Worm (Caenorhabditis elegans) whole organism, young adult: ENCODE data around the gene ntl-4.

Experiments used
- B0336.3 ChIP-seq: fragments of 200-800 bp; sonication (Bioruptor generic); IDR thresholded peaks from 2 replicates; pipeline ENCODE4 v1.3.6; 2022; ENCODE audit warnings: missing genetic modification characterization, missing compliant biosample characterization
- C06A6.2 ChIP-seq: fragments of 200-800 bp; sonication (Bioruptor generic); conservative IDR thresholded peaks from 2 replicates; pipeline ENCODE4 v1.3.6; 2022; ENCODE audit warnings: missing genetic modification characterization, missing compliant biosample characterization
- C17E4.6 ChIP-seq: fragments of 200-800 bp; sonication (Bioruptor generic); IDR thresholded peaks from 2 replicates; pipeline ENCODE4 v1.3.6; 2022; ENCODE audit warnings: missing genetic modification reagents, missing genetic modification characterization, missing compliant biosample characterization
- F33H1.4 ChIP-seq: fragments of 200-800 bp; sonication (Bioruptor generic); IDR thresholded peaks from 2 replicates; pipeline ENCODE4 v1.3.6; 2022; ENCODE audit warnings: missing genetic modification reagents, missing genetic modification characterization, missing compliant biosample characterization
- F37B4.10 ChIP-seq: fragments of 200-800 bp; sonication (Bioruptor generic); IDR thresholded peaks from 2 replicates; pipeline ENCODE4 v1.3.6; 2022; ENCODE audit warnings: missing genetic modification characterization, missing compliant biosample characterization
- F49E8.2 ChIP-seq: sonication (generic microtip); optimal IDR thresholded peaks from 3 replicates; lab custom pipeline; 2017; ENCODE audit warnings: missing genetic modification characterization, mild to moderate bottlenecking, missing compliant biosample characterization, antibody characterized with exemption, moderate library complexity; ENCODE audit not compliant: insufficient read depth
- K12H6.12 ChIP-seq: fragments of 200-800 bp; sonication (Bioruptor generic); optimal IDR thresholded peaks from 2 replicates; lab custom pipeline; 2018; ENCODE audit warnings: mild to moderate bottlenecking, missing genetic modification characterization, missing compliant biosample characterization
- Y53G8AR.9 ChIP-seq: fragments of 200-800 bp; sonication (Bioruptor generic); conservative IDR thresholded peaks from 2 replicates; pipeline ENCODE4 v1.3.6; 2022; ENCODE audit warnings: missing genetic modification reagents, missing genetic modification characterization, missing compliant biosample characterization
- Y67H2A.10 ChIP-seq: fragments of 200-800 bp; sonication (Bioruptor generic); conservative IDR thresholded peaks from 2 replicates; pipeline ENCODE4 v1.3.6; 2022; ENCODE audit warnings: missing genetic modification reagents, missing genetic modification characterization, missing compliant biosample characterization
- ZK185.1 ChIP-seq: sonication (generic microtip); optimal IDR thresholded peaks from 2 replicates; lab custom pipeline; 2016; ENCODE audit warnings: mild to moderate bottlenecking, missing genetic modification characterization, missing compliant biosample characterization; ENCODE audit not compliant: poor library complexity, severe bottlenecking
- aptf-2 ChIP-seq: fragments of 200-800 bp; sonication (Bioruptor generic); conservative IDR thresholded peaks from 2 replicates; pipeline ENCODE4 v1.3.6; 2022; ENCODE audit warnings: missing genetic modification reagents, missing genetic modification characterization, missing compliant biosample characterization
- athp-1 ChIP-seq: sonication (generic microtip); optimal IDR thresholded peaks from 2 replicates; lab custom pipeline; 2017; ENCODE audit warnings: mild to moderate bottlenecking, missing genetic modification characterization, missing compliant biosample characterization
- attf-3 ChIP-seq: fragments of 200-800 bp; sonication (Bioruptor generic); conservative IDR thresholded peaks from 2 replicates; pipeline ENCODE4 v1.3.6; 2022; ENCODE audit warnings: missing genetic modification reagents, missing genetic modification characterization, missing compliant biosample characterization
- attf-5 ChIP-seq: fragments of 200-800 bp; sonication (Bioruptor generic); optimal IDR thresholded peaks from 2 replicates; lab custom pipeline; 2018; ENCODE audit warnings: mild to moderate bottlenecking, missing genetic modification characterization, missing compliant biosample characterization
- attf-6 ChIP-seq: fragments of 200-800 bp; sonication (Bioruptor generic); IDR thresholded peaks from 2 replicates; pipeline ENCODE4 v1.3.6; 2022; ENCODE audit warnings: missing genetic modification reagents, missing genetic modification characterization, missing compliant biosample characterization
- bed-2 ChIP-seq: fragments of 200-800 bp; sonication (Bioruptor generic); IDR thresholded peaks from 2 replicates; pipeline ENCODE4 v1.3.6; 2022; ENCODE audit warnings: missing genetic modification reagents, missing genetic modification characterization, missing compliant biosample characterization
- cebp-1 ChIP-seq, 2 experiments: fragments of 200-800 bp in 1 of 2; sonication (Bioruptor generic) in 1 of 2; sonication (generic microtip) in 1 of 2; IDR thresholded peaks in 1 of 2; optimal IDR thresholded peaks in 1 of 2; 2 replicates each; pipeline versions ENCODE4 v1.3.6 to Lab custom; 2017 to 2022; ENCODE audit warnings: missing compliant biosample characterization in 2 of 2, missing genetic modification characterization in 2 of 2, mild to moderate bottlenecking in 1 of 2, missing genetic modification reagents in 1 of 2, moderate library complexity in 1 of 2
- ceh-100 ChIP-seq: fragments of 200-800 bp; sonication (Bioruptor generic); IDR thresholded peaks from 2 replicates; pipeline ENCODE4 v1.3.6; 2022; ENCODE audit warnings: missing genetic modification reagents, missing genetic modification characterization, missing compliant biosample characterization
- ceh-27 ChIP-seq: fragments of 200-800 bp; sonication (Bioruptor generic); optimal IDR thresholded peaks from 2 replicates; lab custom pipeline; 2018; ENCODE audit warnings: mild to moderate bottlenecking, missing genetic modification characterization, moderate library complexity, missing compliant biosample characterization
- dox-1 ChIP-seq: fragments of 200-800 bp; sonication (Bioruptor generic); IDR thresholded peaks from 2 replicates; pipeline ENCODE4 v1.3.6; 2022; ENCODE audit warnings: missing genetic modification reagents, missing genetic modification characterization, missing compliant biosample characterization
- egl-44 ChIP-seq: fragments of 200-800 bp; sonication (Bioruptor generic); IDR thresholded peaks from 2 replicates; pipeline ENCODE4 v1.3.6; 2022; ENCODE audit warnings: missing genetic modification reagents, missing genetic modification characterization, missing compliant biosample characterization
- him-1 ChIP-seq: sonication (generic microtip); optimal IDR thresholded peaks from 2 replicates; lab custom pipeline; 2016; ENCODE audit warnings: missing genotype, missing genetic modification reagents, missing genetic modification characterization, missing compliant biosample characterization
- hmg-1.2 ChIP-seq: fragments of 200-800 bp; sonication (Bioruptor generic); IDR thresholded peaks from 2 replicates; pipeline ENCODE4 v1.3.6; 2022; ENCODE audit warnings: missing genetic modification reagents, missing genetic modification characterization, missing compliant biosample characterization
- hmg-20 ChIP-seq: fragments of 200-800 bp; sonication (Bioruptor generic); IDR thresholded peaks from 2 replicates; pipeline ENCODE4 v1.3.6; 2022; ENCODE audit warnings: missing genetic modification reagents, missing genetic modification characterization, missing compliant biosample characterization
- hsf-1 ChIP-seq: fragments of 200-800 bp; sonication (Bioruptor generic); IDR thresholded peaks from 2 replicates; pipeline ENCODE4 v1.3.6; 2022; ENCODE audit warnings: missing genetic modification reagents, missing genetic modification characterization, missing compliant biosample characterization
- let-607 ChIP-seq, 2 experiments: fragments of 200-800 bp in 1 of 2; sonication (Bioruptor generic) in 1 of 2; sonication (generic microtip) in 1 of 2; optimal IDR thresholded peaks; 2 replicates each; lab custom pipeline; 2016 to 2018; ENCODE audit warnings: mild to moderate bottlenecking in 2 of 2, missing compliant biosample characterization in 2 of 2, missing genetic modification characterization in 2 of 2, moderate library complexity in 2 of 2, missing genotype in 1 of 2
- lin-35 ChIP-seq, 3 experiments: fragments of 150-350 bp in 2 of 3; sonication (generic microtip) in 1 of 3; optimal IDR thresholded peaks; 2 replicates each; lab custom pipeline; 2014 to 2018; ENCODE audit warnings: missing biosample characterization in 3 of 3, missing genetic modification characterization in 3 of 3, missing genetic modification reagents in 3 of 3
- lin-54 ChIP-seq: fragments of 200-800 bp; sonication (Bioruptor generic); optimal IDR thresholded peaks from 2 replicates; lab custom pipeline; 2018; ENCODE audit warnings: mild to moderate bottlenecking, missing genetic modification characterization, missing compliant biosample characterization
- lir-1 ChIP-seq: fragments of 200-800 bp; sonication (Bioruptor generic); conservative IDR thresholded peaks from 2 replicates; pipeline ENCODE4 v1.3.6; 2022; ENCODE audit warnings: missing genetic modification reagents, missing genetic modification characterization, missing compliant biosample characterization
- lsl-1 ChIP-seq: fragments of 200-800 bp; sonication (Bioruptor generic); optimal IDR thresholded peaks from 2 replicates; lab custom pipeline; 2018; ENCODE audit warnings: mild to moderate bottlenecking, missing genetic modification characterization, moderate library complexity, missing compliant biosample characterization
- madf-6 ChIP-seq: fragments of 200-800 bp; sonication (Bioruptor generic); IDR thresholded peaks from 2 replicates; pipeline ENCODE4 v1.3.6; 2022; ENCODE audit warnings: missing genetic modification reagents, missing genetic modification characterization, missing compliant biosample characterization
- madf-8 ChIP-seq: fragments of 200-800 bp; sonication (Bioruptor generic); conservative IDR thresholded peaks from 2 replicates; pipeline ENCODE4 v1.3.6; 2022; ENCODE audit warnings: missing genetic modification reagents, missing genetic modification characterization, missing compliant biosample characterization
- mcd-1 ChIP-seq: fragments of 200-800 bp; sonication (Bioruptor generic); IDR thresholded peaks from 2 replicates; pipeline ENCODE4 v1.3.6; 2022; ENCODE audit warnings: missing genetic modification reagents, missing genetic modification characterization, missing compliant biosample characterization
- nfyb-1 ChIP-seq: fragments of 200-800 bp; sonication (Bioruptor generic); IDR thresholded peaks from 2 replicates; pipeline ENCODE4 v1.3.6; 2022; ENCODE audit warnings: missing genetic modification reagents, missing genetic modification characterization, missing compliant biosample characterization
- nhr-80 ChIP-seq: sonication (generic microtip); optimal IDR thresholded peaks from 2 replicates; lab custom pipeline; 2016; ENCODE audit warnings: missing genetic modification characterization, missing compliant biosample characterization
- pbrm-1 ChIP-seq: fragments of 200-800 bp; sonication (Bioruptor generic); IDR thresholded peaks from 2 replicates; pipeline ENCODE4 v1.3.6; 2022; ENCODE audit warnings: missing genetic modification reagents, missing genetic modification characterization, missing compliant biosample characterization
- snpc-3.4 ChIP-seq: sonication (generic microtip); optimal IDR thresholded peaks from 2 replicates; lab custom pipeline; 2017; ENCODE audit warnings: missing genetic modification characterization, mild to moderate bottlenecking, missing compliant biosample characterization, antibody characterized with exemption, moderate library complexity, missing genotype, missing genetic modification reagents
- unc-130 ChIP-seq: sonication (generic microtip); optimal IDR thresholded peaks from 2 replicates; lab custom pipeline; 2016; ENCODE audit warnings: missing genetic modification reagents, missing genetic modification characterization, missing compliant biosample characterization
- xnd-1 ChIP-seq: sonication (generic microtip); optimal IDR thresholded peaks from 2 replicates; lab custom pipeline; 2016; ENCODE audit warnings: missing genotype, missing genetic modification reagents, missing genetic modification characterization, missing compliant biosample characterization
- ztf-18 ChIP-seq: sonication (generic microtip); optimal IDR thresholded peaks from 2 replicates; lab custom pipeline; 2016; ENCODE audit warnings: missing genotype, mild to moderate bottlenecking, missing genetic modification characterization, missing compliant biosample characterization
- ztf-25 ChIP-seq: fragments of 200-800 bp; sonication (Bioruptor generic); IDR thresholded peaks from 2 replicates; pipeline ENCODE4 v1.3.6; 2022; ENCODE audit warnings: missing genetic modification reagents, missing genetic modification characterization, missing compliant biosample characterization
- ztf-26 ChIP-seq: sonication (generic microtip); optimal IDR thresholded peaks from 2 replicates; lab custom pipeline; 2017; ENCODE audit warnings: missing genetic modification characterization, missing compliant biosample characterization
- ztf-28 ChIP-seq: fragments of 200-800 bp; sonication (Bioruptor generic); IDR thresholded peaks from 2 replicates; pipeline ENCODE4 v1.3.6; 2022; ENCODE audit warnings: missing genetic modification reagents, missing genetic modification characterization, missing compliant biosample characterization

ntl-4 gene

ce11 chrIV:7946899-7947499 is 36.6 kb downstream of the ntl-4 start, which contains the start of gene F20D12.12 (continued):
- TF ChIP-seq let-607 (tag; optimal IDR thresholded peaks at IDR 0.05; lab: Kevin White, UChicago): peak in 1 of 2 experiments; percentile 47
- peak; percentile 86 for TF ChIP-seq Y67H2A.10
- TF ChIP-seq hmg-20 (GFP tag; lab: Robert Waterston, UW): peak; percentile 27; the same call in 1 of the 2 replicates
- peak; percentile 69 for TF ChIP-seq xnd-1
- TF ChIP-seq ztf-25 (GFP tag; lab: Robert Waterston, UW): peak; percentile 92
- peak; percentile 75 for TF ChIP-seq attf-6 (GFP tag; lab: Robert Waterston, UW)
- peak; percentile 88 for TF ChIP-seq attf-3 (GFP tag; lab: Robert Waterston, UW)
- peak; percentile 55 for TF ChIP-seq unc-130
- TF ChIP-seq C17E4.6 (GFP tag; lab: Robert Waterston, UW): peak; percentile 76
- peak; percentile 47; the same call in 1 of the 2 replicates for TF ChIP-seq egl-44
- TF ChIP-seq attf-5 (GFP tag; lab: Kevin White, UChicago): peak; percentile 94
- peak; percentile 71 for TF ChIP-seq cebp-1 (GFP tag; IDR thresholded peaks at IDR 0.05; lab: Robert Waterston, UW)
- peak; percentile 75 for TF ChIP-seq cebp-1 (tag; optimal IDR thresholded peaks at IDR 0.05; lab: Kevin White, UChicago)
- TF ChIP-seq hmg-1.2: peak; percentile 85
- peak; percentile 93 for TF ChIP-seq pbrm-1 (GFP tag; lab: Robert Waterston, UW)
- TF ChIP-seq lin-35 (GFP tag; optimal IDR thresholded peaks at IDR 0.05; lab: Kevin White, UChicago): peak in 2 of 3 experiments; percentile 25 to 50
- peak; percentile 88 for TF ChIP-seq C06A6.2 (GFP tag; lab: Robert Waterston, UW)
- TF ChIP-seq B0336.3 (GFP tag; lab: Robert Waterston, UW): peak; percentile 60
- TF ChIP-seq ztf-18: peak; percentile 38
- peak; percentile 88 for TF ChIP-seq Y53G8AR.9 (GFP tag; lab: Robert Waterston, UW)
- TF ChIP-seq K12H6.12 (tag; lab: Kevin White, UChicago): peak; percentile 49
- TF ChIP-seq lin-54 (GFP tag; lab: Kevin White, UChicago): peak; percentile 78
- TF ChIP-seq ceh-27 (GFP tag; lab: Kevin White, UChicago): peak; percentile 83
- TF ChIP-seq snpc-3.4 (tag; lab: Kevin White, UChicago): peak; percentile 64
- TF ChIP-seq F49E8.2: peak; percentile 73
- TF ChIP-seq dox-1 (GFP tag; lab: Robert Waterston, UW): peak; percentile 97
- TF ChIP-seq madf-6 (GFP tag; lab: Robert Waterston, UW): peak; percentile 96
- TF ChIP-seq athp-1 (tag; lab: Kevin White, UChicago): peak; percentile 65
- peak; percentile 48 for TF ChIP-seq nhr-80 (tag; lab: Kevin White, UChicago)
- TF ChIP-seq F37B4.10: 0 out of 2 replicates have a peak, but pooled peaks have one; percentile 6
- TF ChIP-seq madf-8 (GFP tag; lab: Robert Waterston, UW): peak; percentile 91
- TF ChIP-seq lir-1: peak; percentile 72
- peak; percentile 88 for TF ChIP-seq mcd-1 (GFP tag; lab: Robert Waterston, UW)
- TF ChIP-seq ZK185.1 (tag; lab: Kevin White, UChicago): peak; percentile 51
- TF ChIP-seq bed-2 (GFP tag; lab: Robert Waterston, UW): peak; percentile 91
- peak; percentile 23 for TF ChIP-seq him-1 (tag; lab: Kevin White, UChicago)
- TF ChIP-seq ztf-28: peak; percentile 98
- peak; percentile 96 for TF ChIP-seq nfyb-1
- peak; percentile 88 for TF ChIP-seq F33H1.4 (GFP tag; lab: Robert Waterston, UW)
- TF ChIP-seq lsl-1: peak; percentile 87
- TF ChIP-seq aptf-2: peak; percentile 97
- peak; percentile 99 for TF ChIP-seq ceh-100
- TF ChIP-seq hsf-1 (GFP tag; lab: Robert Waterston, UW): peak; percentile 88
- peak; percentile 23 for TF ChIP-seq ztf-26
